Fruit fly (Drosophila melanogaster) whole organism, embryonic: Measurements from ENCODE around the gene ea.

Source experiments
- Asciz ChIP-seq: fragments of 200-800 bp; sonication (Bioruptor generic); optimal IDR thresholded peaks from 2 replicates; lab custom pipeline; 2017; ENCODE audit warnings: missing biosample characterization, mild to moderate bottlenecking, missing genetic modification characterization, missing genetic modification reagents
- CG10959 ChIP-seq: fragments of 200-800 bp; sonication (Bioruptor generic); IDR thresholded peaks from 2 replicates; pipeline ENCODE4 v1.3.6; 2022; ENCODE audit warnings: missing biosample characterization, missing genetic modification characterization
- CG10979 ChIP-seq: fragments of 200-800 bp; sonication (Bioruptor generic); optimal IDR thresholded peaks from 2 replicates; lab custom pipeline; 2018; ENCODE audit warnings: missing biosample characterization, mild to moderate bottlenecking, missing genetic modification characterization, moderate library complexity
- CG11085 ChIP-seq: fragments of 200-800 bp; sonication (Bioruptor generic); IDR thresholded peaks from 2 replicates; pipeline ENCODE4 v1.3.6; 2022; ENCODE audit warnings: missing biosample characterization, missing genetic modification characterization
- CG11695 ChIP-seq: fragments of 200-800 bp; sonication (Bioruptor generic); IDR thresholded peaks from 3 replicates; pipeline ENCODE4 v1.3.6; 2022; ENCODE audit warnings: missing biosample characterization, missing genetic modification characterization
- CG12769 ChIP-seq: fragments of 200-800 bp; sonication (Bioruptor generic); optimal IDR thresholded peaks from 2 replicates; lab custom pipeline; 2019; ENCODE audit warnings: missing biosample characterization, mild to moderate bottlenecking, missing genetic modification characterization, moderate library complexity
- CG13424 ChIP-seq: fragments of 200-800 bp; sonication (Bioruptor generic); optimal IDR thresholded peaks from 2 replicates; lab custom pipeline; 2019; ENCODE audit warnings: missing biosample characterization, mild to moderate bottlenecking, missing genetic modification characterization, moderate library complexity
- CG13624 ChIP-seq: fragments of 200-800 bp; sonication (Bioruptor generic); optimal IDR thresholded peaks from 2 replicates; lab custom pipeline; 2016; ENCODE audit warnings: missing biosample characterization, missing genetic modification characterization
- CG18619 ChIP-seq: fragments of 200-800 bp; sonication (Bioruptor generic); optimal IDR thresholded peaks from 3 replicates; lab custom pipeline; 2017; ENCODE audit warnings: missing biosample characterization, mild to moderate bottlenecking, missing genetic modification characterization
- CG2129 ChIP-seq: fragments of 200-800 bp; sonication (Bioruptor generic); IDR thresholded peaks from 2 replicates; pipeline ENCODE4 v1.3.6; 2022; ENCODE audit warnings: missing biosample characterization, missing genetic modification characterization; ENCODE audit not compliant: partially characterized antibody
- CG3838 ChIP-seq: fragments of 200-800 bp; sonication (Bioruptor generic); optimal IDR thresholded peaks from 3 replicates; lab custom pipeline; 2016; ENCODE audit warnings: missing biosample characterization, missing genetic modification characterization
- CG4730 ChIP-seq: fragments of 200-800 bp; sonication (Bioruptor generic); IDR thresholded peaks from 2 replicates; pipeline ENCODE4 v1.3.6; 2022; ENCODE audit warnings: missing biosample characterization, missing genetic modification characterization
- CG6813 ChIP-seq: fragments of 200-800 bp; sonication (Bioruptor generic); optimal IDR thresholded peaks from 2 replicates; lab custom pipeline; 2017; ENCODE audit warnings: missing biosample characterization, missing genetic modification characterization, mild to moderate bottlenecking, moderate library complexity, missing genetic modification reagents
- CG7372 ChIP-seq: fragments of 200-800 bp; sonication (Bioruptor generic); IDR thresholded peaks from 2 replicates; pipeline ENCODE4 v1.3.6; 2022; ENCODE audit warnings: missing biosample characterization, missing genetic modification characterization
- CG8281 ChIP-seq: fragments of 200-800 bp; sonication (Bioruptor generic); optimal IDR thresholded peaks from 2 replicates; lab custom pipeline; 2018; ENCODE audit warnings: missing biosample characterization, mild to moderate bottlenecking, missing genetic modification characterization, moderate library complexity
- CG8290 ChIP-seq, 3 experiments: fragments of 200-800 bp; sonication (Bioruptor generic); optimal IDR thresholded peaks; 2 replicates each; lab custom pipeline; 2016 to 2019; ENCODE audit warnings: missing biosample characterization in 3 of 3, missing genetic modification characterization in 3 of 3, mild to moderate bottlenecking in 2 of 3, moderate library complexity in 1 of 3
- CG8765 ChIP-seq: fragments of 200-800 bp; sonication (Bioruptor generic); IDR thresholded peaks from 2 replicates; pipeline ENCODE4 v1.3.6; 2022; ENCODE audit warnings: missing biosample characterization, missing genetic modification characterization
- D19B ChIP-seq: fragments of 200-800 bp; sonication (Bioruptor generic); optimal IDR thresholded peaks from 2 replicates; lab custom pipeline; 2017; ENCODE audit warnings: missing biosample characterization, mild to moderate bottlenecking, missing genetic modification characterization
- Dad ChIP-seq: fragments of 200-800 bp; sonication (Bioruptor generic); optimal IDR thresholded peaks from 3 replicates; lab custom pipeline; 2016; ENCODE audit warnings: missing biosample characterization, missing genetic modification characterization
- Dll ChIP-seq: fragments of 200-800 bp; sonication (Bioruptor generic); IDR thresholded peaks from 4 replicates; pipeline ENCODE4 v1.3.6; 2022; ENCODE audit warnings: missing biosample characterization, missing genetic modification characterization; ENCODE audit not compliant: partially characterized antibody
- Fer1 ChIP-seq: fragments of 200-800 bp; sonication (Bioruptor generic); optimal IDR thresholded peaks from 2 replicates; lab custom pipeline; 2017; ENCODE audit warnings: missing biosample characterization, mild to moderate bottlenecking, missing genetic modification characterization
- Fer3 ChIP-seq: fragments of 200-800 bp; sonication (Bioruptor generic); optimal IDR thresholded peaks from 2 replicates; lab custom pipeline; 2018; ENCODE audit warnings: missing biosample characterization, mild to moderate bottlenecking, missing genetic modification characterization, moderate library complexity
- HLH3B ChIP-seq: fragments of 200-800 bp; sonication (Bioruptor generic); IDR thresholded peaks from 2 replicates; pipeline ENCODE4 v1.3.6; 2022; ENCODE audit warnings: missing biosample characterization, missing genetic modification characterization
- Meics ChIP-seq: fragments of 200-800 bp; sonication (Bioruptor generic); optimal IDR thresholded peaks from 2 replicates; lab custom pipeline; 2017; ENCODE audit warnings: missing biosample characterization, mild to moderate bottlenecking, missing genetic modification characterization
- NK7.1 ChIP-seq: fragments of 200-800 bp; sonication (Bioruptor generic); optimal IDR thresholded peaks from 3 replicates; lab custom pipeline; 2016; ENCODE audit warnings: missing biosample characterization, missing genetic modification characterization
- PHDP ChIP-seq: fragments of 200-800 bp; sonication (Bioruptor generic); optimal IDR thresholded peaks from 3 replicates; lab custom pipeline; 2018; ENCODE audit warnings: missing biosample characterization, mild to moderate bottlenecking, missing genetic modification characterization, moderate library complexity
- Poxn ChIP-seq: fragments of 200-800 bp; sonication (Bioruptor generic); IDR thresholded peaks from 2 replicates; pipeline ENCODE4 v1.3.6; 2022; ENCODE audit warnings: missing biosample characterization, missing genetic modification characterization
- Usf ChIP-seq: fragments of 200-800 bp; sonication (Bioruptor generic); optimal IDR thresholded peaks from 2 replicates; lab custom pipeline; 2017; ENCODE audit warnings: missing genotype, missing biosample characterization, missing genetic modification characterization
- Xbp1 ChIP-seq: fragments of 200-800 bp; sonication (Bioruptor generic); optimal IDR thresholded peaks from 3 replicates; lab custom pipeline; 2016; ENCODE audit warnings: missing biosample characterization, mild to moderate bottlenecking, missing genetic modification characterization
- Xrp1 ChIP-seq: fragments of 200-800 bp; sonication (Bioruptor generic); IDR thresholded peaks from 2 replicates; pipeline ENCODE4 v1.3.6; 2022; ENCODE audit warnings: missing biosample characterization, missing genetic modification characterization
- bbx ChIP-seq: fragments of 200-800 bp; sonication (Bioruptor generic); IDR thresholded peaks from 2 replicates; pipeline ENCODE4 v1.3.6; 2022; ENCODE audit warnings: missing biosample characterization, missing genetic modification characterization; ENCODE audit not compliant: partially characterized antibody
- bigmax ChIP-seq: fragments of 200-800 bp; sonication (Bioruptor generic); optimal IDR thresholded peaks from 2 replicates; lab custom pipeline; 2018; ENCODE audit warnings: missing biosample characterization, mild to moderate bottlenecking, missing genetic modification characterization
- cas ChIP-seq: fragments of 200-800 bp; sonication (Bioruptor generic); IDR thresholded peaks from 2 replicates; pipeline ENCODE4 v1.3.6; 2022; ENCODE audit warnings: missing biosample characterization, missing genetic modification characterization
- chinmo ChIP-seq: fragments of 200-800 bp; sonication (Bioruptor generic); IDR thresholded peaks from 4 replicates; pipeline ENCODE4 v1.3.6; 2022; ENCODE audit warnings: missing biosample characterization, missing genetic modification characterization; ENCODE audit not compliant: partially characterized antibody
- crc ChIP-seq: fragments of 200-800 bp; sonication (Bioruptor generic); optimal IDR thresholded peaks from 2 replicates; lab custom pipeline; 2016; ENCODE audit warnings: missing biosample characterization, missing genetic modification characterization
- croc ChIP-seq: fragments of 200-800 bp; sonication (Bioruptor generic); conservative IDR thresholded peaks from 3 replicates; pipeline ENCODE4 v1.3.6; 2022; ENCODE audit warnings: missing biosample characterization, missing genetic modification characterization
- dmrt11E ChIP-seq: fragments of 200-800 bp; sonication (Bioruptor generic); optimal IDR thresholded peaks from 3 replicates; lab custom pipeline; 2018; ENCODE audit warnings: missing biosample characterization, mild to moderate bottlenecking, missing genetic modification characterization, moderate library complexity
- dpn ChIP-seq, 2 experiments: fragments of 200-800 bp; sonication (Bioruptor generic); optimal IDR thresholded peaks; 3 replicates each; lab custom pipeline; 2016; ENCODE audit warnings: missing biosample characterization in 2 of 2, missing genetic modification characterization in 2 of 2
- fru ChIP-seq: fragments of >200 bp; optimal IDR thresholded peaks from 2 replicates; lab custom pipeline; 2017
- gfzf ChIP-seq: fragments of 200-800 bp; sonication (Bioruptor generic); optimal IDR thresholded peaks from 2 replicates; lab custom pipeline; 2016; ENCODE audit warnings: missing biosample characterization, mild to moderate bottlenecking, missing genetic modification characterization, moderate library complexity
- phol ChIP-seq: fragments of 200-800 bp; sonication (Bioruptor generic); optimal IDR thresholded peaks from 3 replicates; lab custom pipeline; 2018; ENCODE audit warnings: missing biosample characterization, mild to moderate bottlenecking, missing genetic modification characterization, moderate library complexity
- rib ChIP-seq: fragments of 200-800 bp; sonication (Bioruptor generic); IDR thresholded peaks from 2 replicates; pipeline ENCODE4 v1.3.6; 2022; ENCODE audit warnings: missing biosample characterization, missing genetic modification characterization
- salm ChIP-seq: fragments of 200-800 bp; sonication (Bioruptor generic); optimal IDR thresholded peaks from 2 replicates; lab custom pipeline; 2018; ENCODE audit warnings: missing biosample characterization, mild to moderate bottlenecking, missing genetic modification characterization
- sc ChIP-seq, 3 experiments: fragments of >200 bp in 2 of 3; fragments of 200-800 bp in 1 of 3; sonication (Bioruptor generic) in 1 of 3; optimal IDR thresholded peaks; 2 replicates in 2 of 3; 3 replicates in 1 of 3; lab custom pipeline; 2017; ENCODE audit warnings: mild to moderate bottlenecking in 1 of 3, missing biosample characterization in 1 of 3, missing genetic modification characterization in 1 of 3, missing genetic modification reagents in 1 of 3
- tna ChIP-seq: fragments of 200-800 bp; sonication (Bioruptor generic); IDR thresholded peaks from 2 replicates; pipeline ENCODE4 v1.3.6; 2022; ENCODE audit warnings: missing biosample characterization, missing genetic modification characterization; ENCODE audit not compliant: partially characterized antibody
- usp ChIP-seq: fragments of >200 bp; optimal IDR thresholded peaks from 2 replicates; lab custom pipeline; 2017; ENCODE audit warnings: missing biosample characterization, missing genetic modification characterization
- wor ChIP-seq: fragments of 200-800 bp; sonication (Bioruptor generic); IDR thresholded peaks from 2 replicates; pipeline ENCODE4 v1.3.6; 2022; ENCODE audit warnings: missing biosample characterization, missing genetic modification characterization

Gene ea

dm6 chr3R:15356645-15357431 is 28.3 kb downstream of the ea start, which contains the start of the genes Atg4b and Hibch (continued):
- no peak for TF ChIP-seq tna (GFP tag; lab: Robert Waterston, UW)
- TF ChIP-seq Xbp1, result peak; percentile 88
- peak; percentile 90 for TF ChIP-seq Fer1
- peak; percentile 91 for TF ChIP-seq CG13424 (tag; lab: Kevin White, UChicago)
- TF ChIP-seq CG8290 (GFP tag; optimal IDR thresholded peaks at IDR 0.05; lab: Kevin White, UChicago), result no peak
- peak; percentile 48 to 54 for TF ChIP-seq CG8290 (tag; optimal IDR thresholded peaks at IDR 0.05; lab: Kevin White, UChicago)
- peak; percentile 82 for TF ChIP-seq CG11085 (GFP tag; lab: Robert Waterston, UW)
- no peak for TF ChIP-seq usp (GFP tag; lab: Kevin White, UChicago)
- TF ChIP-seq CG12769 (tag; lab: Kevin White, UChicago), result no peak
- peak; percentile 84 for TF ChIP-seq CG7372
- no peak; the same call in 1 of the 2 replicates for TF ChIP-seq Poxn
- TF ChIP-seq crc (GFP tag; lab: Kevin White, UChicago), result no peak
- TF ChIP-seq CG6813 (GFP tag; lab: Kevin White, UChicago), result peak; percentile 54
- TF ChIP-seq fru (lab: Kevin White, UChicago), result no peak
- TF ChIP-seq NK7.1 (GFP tag; lab: Kevin White, UChicago), result no peak
- TF ChIP-seq croc (GFP tag; lab: Robert Waterston, UW), result peak; percentile 69; the same call in 2 of the 3 replicates
- peak; percentile 87 for TF ChIP-seq Fer3 (tag; lab: Kevin White, UChicago)
- peak; percentile 64 for TF ChIP-seq salm
- peak; percentile 78 for TF ChIP-seq HLH3B (GFP tag; lab: Robert Waterston, UW)
- no peak for TF ChIP-seq CG3838 (GFP tag; lab: Kevin White, UChicago)
- no peak for TF ChIP-seq Dll (GFP tag; lab: Robert Waterston, UW)
- TF ChIP-seq cas (GFP tag; lab: Robert Waterston, UW), result peak; percentile 69; the same call in 1 of the 2 replicates
- no peak for TF ChIP-seq Dad
- TF ChIP-seq CG8765 (GFP tag; lab: Robert Waterston, UW), result peak; percentile 59; the same call in 1 of the 2 replicates
- peak; percentile 39; the same call in 1 of the 2 replicates for TF ChIP-seq bbx (GFP tag; lab: Robert Waterston, UW)
- no peak; the same call in 1 of the 3 replicates for TF ChIP-seq CG11695 (GFP tag; lab: Robert Waterston, UW)
- peak; percentile 85 for TF ChIP-seq phol (tag; lab: Kevin White, UChicago)
- no peak for TF ChIP-seq sc (optimal IDR thresholded peaks at IDR 0.05; lab: Kevin White, UChicago)
- no peak for TF ChIP-seq sc (GFP tag; optimal IDR thresholded peaks at IDR 0.05; lab: Kevin White, UChicago)
- TF ChIP-seq Asciz (GFP tag; lab: Kevin White, UChicago), result no peak
- peak; percentile 78 for TF ChIP-seq dmrt11E (tag; lab: Kevin White, UChicago)
- peak; percentile 86 for TF ChIP-seq rib (GFP tag; lab: Robert Waterston, UW)
- TF ChIP-seq dpn (GFP tag; optimal IDR thresholded peaks at IDR 0.05; lab: Kevin White, UChicago), result peak in 1 of 2 experiments; percentile 75
- peak; percentile 74 for TF ChIP-seq CG4730 (GFP tag; lab: Robert Waterston, UW)
- TF ChIP-seq Meics (GFP tag; lab: Kevin White, UChicago), result peak; percentile 90
- peak; percentile 84 for TF ChIP-seq CG10979 (tag; lab: Kevin White, UChicago)
- TF ChIP-seq CG10959 (GFP tag; lab: Robert Waterston, UW), result peak; percentile 65
- no peak for TF ChIP-seq CG8281 (tag; lab: Kevin White, UChicago)
- peak; percentile 82 for TF ChIP-seq PHDP (tag; lab: Kevin White, UChicago)
- TF ChIP-seq chinmo (GFP tag; lab: Robert Waterston, UW), result no peak
- TF ChIP-seq CG18619 (GFP tag; lab: Kevin White, UChicago), result peak; percentile 87
- TF ChIP-seq CG2129 (GFP tag; lab: Robert Waterston, UW), result no peak
- peak; percentile 52 for TF ChIP-seq Usf (GFP tag; lab: Kevin White, UChicago)
- TF ChIP-seq gfzf (GFP tag; lab: Kevin White, UChicago), result no peak
- TF ChIP-seq D19B (GFP tag; lab: Kevin White, UChicago), result peak; percentile 78
- peak; percentile 86 for TF ChIP-seq Xrp1 (GFP tag; lab: Robert Waterston, UW)
- peak; percentile 18; the same call in 1 of the 2 replicates for TF ChIP-seq wor (GFP tag; lab: Robert Waterston, UW)
- TF ChIP-seq CG13624, result peak; percentile 81
- TF ChIP-seq bigmax, result no peak
